Worm (Caenorhabditis elegans) whole organism, L4 larva: ENCODE results near the gene gst-17.

Experiments used
- F10B5.3 ChIP-seq: sonication (generic microtip); optimal IDR thresholded peaks from 2 replicates; lab custom pipeline; 2016; ENCODE audit warnings: mild to moderate bottlenecking, missing genetic modification characterization, missing compliant biosample characterization
- F49E8.2 ChIP-seq: sonication (generic microtip); optimal IDR thresholded peaks from 2 replicates; lab custom pipeline; 2016; ENCODE audit warnings: missing compliant biosample characterization, mild to moderate bottlenecking, missing genetic modification characterization, borderline replicate concordance
- ama-1 ChIP-seq: fragments of 150-350 bp; optimal IDR thresholded peaks from 2 replicates; lab custom pipeline; 2014; ENCODE audit warnings: inconsistent platforms, mixed read lengths
- ces-1 ChIP-seq: fragments of 150-350 bp; sonication (generic microtip); optimal IDR thresholded peaks from 4 replicates; lab custom pipeline; 2014; ENCODE audit warnings: missing biosample characterization, missing genetic modification reagents, missing genetic modification characterization
- daf-12 ChIP-seq: fragments of 150-350 bp; optimal IDR thresholded peaks from 2 replicates; lab custom pipeline; 2014; ENCODE audit warnings: missing biosample characterization, missing genetic modification reagents, missing genetic modification characterization
- egl-27 ChIP-seq: sonication (generic microtip); optimal IDR thresholded peaks from 3 replicates; lab custom pipeline; 2017; ENCODE audit warnings: missing biosample characterization, missing genetic modification reagents, missing genetic modification characterization
- lin-13 ChIP-seq: fragments of 150-350 bp; optimal IDR thresholded peaks from 2 replicates; lab custom pipeline; 2014; ENCODE audit warnings: missing biosample characterization, missing genetic modification reagents, missing genetic modification characterization
- lin-15B ChIP-seq: fragments of 150-350 bp; sonication (generic microtip); optimal IDR thresholded peaks from 3 replicates; lab custom pipeline; 2014; ENCODE audit warnings: missing biosample characterization, missing genetic modification characterization
- lin-38 ChIP-seq: fragments of 200-800 bp; sonication (Bioruptor generic); IDR thresholded peaks from 2 replicates; pipeline ENCODE4 v1.3.6; 2022; ENCODE audit warnings: missing genetic modification reagents, missing genetic modification characterization, missing compliant biosample characterization
- nhr-237 ChIP-seq: sonication (generic microtip); optimal IDR thresholded peaks from 2 replicates; lab custom pipeline; 2017; ENCODE audit warnings: missing biosample characterization, missing genetic modification characterization
- nhr-77 ChIP-seq: fragments of 150-350 bp; optimal IDR thresholded peaks from 2 replicates; lab custom pipeline; 2014; ENCODE audit warnings: missing biosample characterization, missing genetic modification characterization
- pqm-1 ChIP-seq: sonication (generic microtip); optimal IDR thresholded peaks from 2 replicates; lab custom pipeline; 2017; ENCODE audit warnings: missing biosample characterization, missing genetic modification characterization
- snpc-4 ChIP-seq: fragments of 150-350 bp; optimal IDR thresholded peaks from 2 replicates; lab custom pipeline; 2014; ENCODE audit warnings: missing biosample characterization, missing genetic modification characterization
- zag-1 ChIP-seq: fragments of 150-350 bp; optimal IDR thresholded peaks from 2 replicates; lab custom pipeline; 2014; ENCODE audit warnings: missing biosample characterization, missing genetic modification characterization

ce11 chrII:13641311-13641710 is 10.7 kb upstream of the gst-17 start, which contains the start of gene fbxa-167:
- TF ChIP-seq F49E8.2 (tag; lab: Kevin White, UChicago) (no peak), lin-13 (GFP tag; lab: Kevin White, UChicago) (no peak), daf-12 (tag; lab: Kevin White, UChicago) (no peak), nhr-237 (tag; lab: Kevin White, UChicago) (no peak), nhr-77 (tag; lab: Kevin White, UChicago) (no peak), ama-1 (lab: Kevin White, UChicago) (no peak), F10B5.3 (tag; lab: Kevin White, UChicago) (no peak), ces-1 (GFP tag; lab: Kevin White, UChicago) (no peak), lin-38 (no peak), zag-1 (tag; lab: Kevin White, UChicago) (no peak), pqm-1 (tag; lab: Kevin White, UChicago) (no peak), snpc-4 (no peak), lin-15B (no peak), egl-27 (tag; lab: Kevin White, UChicago) (no peak)
